Worm (Caenorhabditis elegans): ENCODE results near the gene T25B6.5.

DNA sequence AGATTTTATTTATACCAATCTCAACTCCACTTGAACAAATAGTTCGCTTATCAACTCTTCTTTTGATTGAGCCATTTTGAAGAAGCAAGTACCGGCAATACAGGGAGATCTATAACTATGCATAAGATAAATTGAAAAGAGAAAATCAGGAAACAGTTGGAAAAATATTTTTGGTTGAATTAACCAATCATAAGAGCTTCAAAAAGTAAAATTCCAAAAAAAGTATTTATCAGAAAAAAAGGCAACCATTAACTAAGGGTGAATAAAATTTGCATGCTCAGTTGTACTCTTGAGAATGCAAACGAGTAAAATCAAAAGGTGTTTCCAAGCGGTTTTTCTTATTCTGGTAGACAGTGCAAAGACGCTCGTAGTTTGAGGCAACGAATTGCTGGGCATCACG is at the start of gene T25B6.5:
- TF ChIP-seq lin-39 (tag; optimal IDR thresholded peaks at IDR 0.05) (no peak), elt-1 (tag; optimal IDR thresholded peaks at IDR 0.05) (no peak), unc-39 (tag; optimal IDR thresholded peaks at IDR 0.05) (no peak), zag-1 (tag; optimal IDR thresholded peaks at IDR 0.05) (no peak), sea-2 (GFP tag; optimal IDR thresholded peaks at IDR 0.05) (no peak)

All from whole organism, L3 larva.